Worm (Caenorhabditis elegans): ENCODE results near the gene Y58A7A.2.

Gene Y58A7A.2

DNA sequence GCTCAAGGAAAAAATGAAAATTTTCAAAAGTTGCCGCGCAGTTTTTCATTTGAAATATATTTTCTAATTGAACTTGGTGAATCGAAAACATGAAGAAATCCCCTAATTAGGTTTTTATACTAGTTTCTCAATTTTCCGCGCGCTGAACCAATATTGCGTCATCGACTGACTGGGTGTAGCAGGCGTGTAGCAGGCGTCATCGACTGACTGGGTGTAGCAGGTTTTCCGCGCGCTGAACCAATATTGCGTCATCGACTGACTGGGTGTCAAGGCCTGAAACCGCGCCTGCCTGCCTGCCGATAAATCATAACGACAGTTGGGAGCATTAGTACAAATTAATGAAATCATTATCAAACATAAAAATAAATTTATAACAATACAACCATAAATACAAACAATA, 48.6 kb downstream of the Y58A7A.2 start:
- no peak for TF ChIP-seq lsy-12 (tag; optimal IDR thresholded peaks at IDR 0.05)
- no peak for TF ChIP-seq ztf-11 (tag; optimal IDR thresholded peaks at IDR 0.05)
- TF ChIP-seq elt-2 (tag; optimal IDR thresholded peaks at IDR 0.05) = peak; percentile 2
- TF ChIP-seq mml-1 (tag; optimal IDR thresholded peaks at IDR 0.05) = no peak

Measured in whole organism, L3 larva.